Fruit fly (Drosophila melanogaster) whole organism, wandering third instar larva: ENCODE data around the gene Dlip2.

Experiments used
- CrebA ChIP-seq: fragments of 200-800 bp; sonication (Bioruptor generic); optimal IDR thresholded peaks from 2 replicates; lab custom pipeline; 2016; ENCODE audit warnings: missing biosample characterization, mild to moderate bottlenecking, missing genetic modification characterization, borderline replicate concordance
- psq ChIP-seq: fragments of 200-800 bp; sonication (Bioruptor generic); optimal IDR thresholded peaks from 3 replicates; lab custom pipeline; 2017; ENCODE audit warnings: missing biosample characterization, mild to moderate bottlenecking, missing genetic modification characterization, moderate library complexity

DNA sequence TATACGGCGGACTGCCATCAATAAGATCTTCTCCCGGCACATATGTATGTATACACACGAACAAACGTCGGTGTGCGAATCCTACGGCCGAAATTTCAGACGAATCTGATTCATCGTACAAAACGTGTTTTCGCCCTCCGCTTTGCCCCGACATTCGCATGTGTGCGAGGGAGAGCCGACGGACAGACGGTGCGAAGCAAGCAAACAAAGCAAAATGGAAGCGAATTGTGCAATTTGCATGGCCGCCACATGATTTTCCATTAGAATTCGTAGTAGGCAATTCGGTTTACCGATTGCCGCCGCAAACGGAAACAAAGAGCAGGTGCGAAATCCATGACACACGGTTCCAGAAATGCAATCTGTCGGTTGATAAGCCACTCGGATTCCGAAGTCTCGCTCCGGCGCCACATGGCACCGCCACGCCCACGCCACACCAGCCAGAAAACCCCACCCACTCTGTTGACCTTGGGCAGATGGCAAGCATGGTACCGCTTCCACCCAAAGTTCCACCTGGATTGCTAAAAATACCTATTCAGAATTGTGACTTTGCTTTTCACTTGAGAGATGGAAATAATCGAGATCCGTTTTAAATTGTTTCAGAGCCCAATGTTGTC lies 4.5 kb upstream of the Dlip2 start:
- TF ChIP-seq CrebA (GFP tag; lab: Kevin White, UChicago) (no peak), psq (GFP tag; lab: Kevin White, UChicago) (peak; percentile 94)
